Worm (Caenorhabditis elegans) whole organism, young adult: Measurements from ENCODE around the gene unc-4.
"Not testable (repeated sequence)": the region's sequence is repeated elsewhere in the genome, so short reads cannot be mapped to it uniquely, and the experiment has no call there.

Experiments
- C06A6.2 ChIP-seq: fragments of 200-800 bp; sonication (Bioruptor generic); conservative IDR thresholded peaks from 2 replicates; pipeline ENCODE4 v1.3.6; 2022; ENCODE audit warnings: missing genetic modification characterization, missing compliant biosample characterization
- D2030.7 ChIP-seq: fragments of 200-800 bp; sonication (Bioruptor generic); IDR thresholded peaks from 2 replicates; pipeline ENCODE4 v1.3.6; 2022; ENCODE audit warnings: missing genetic modification reagents, missing genetic modification characterization, missing compliant biosample characterization
- F10E7.11 ChIP-seq: sonication (generic microtip); optimal IDR thresholded peaks from 2 replicates; lab custom pipeline; 2017; ENCODE audit warnings: mild to moderate bottlenecking, missing genetic modification characterization, moderate library complexity, missing compliant biosample characterization
- F39B2.1 ChIP-seq: fragments of 200-800 bp; sonication (Bioruptor generic); IDR thresholded peaks from 2 replicates; pipeline ENCODE4 v1.3.6; 2022; ENCODE audit warnings: missing genetic modification reagents, missing genetic modification characterization, missing compliant biosample characterization
- F49E8.2 ChIP-seq: sonication (generic microtip); optimal IDR thresholded peaks from 3 replicates; lab custom pipeline; 2017; ENCODE audit warnings: missing genetic modification characterization, mild to moderate bottlenecking, missing compliant biosample characterization, antibody characterized with exemption, moderate library complexity; ENCODE audit not compliant: insufficient read depth
- F52B5.7 ChIP-seq: sonication (generic microtip); optimal IDR thresholded peaks from 2 replicates; lab custom pipeline; 2016; ENCODE audit warnings: mild to moderate bottlenecking, missing genetic modification characterization, missing compliant biosample characterization
- F57C9.4 ChIP-seq: sonication (generic microtip); optimal IDR thresholded peaks from 2 replicates; lab custom pipeline; 2017; ENCODE audit warnings: mild to moderate bottlenecking, missing genetic modification characterization, missing compliant biosample characterization
- Y53F4B.3 ChIP-seq: fragments of 200-800 bp; sonication (Bioruptor generic); IDR thresholded peaks from 2 replicates; pipeline ENCODE4 v1.3.6; 2022; ENCODE audit warnings: missing genetic modification reagents, missing genetic modification characterization, missing compliant biosample characterization
- aptf-2 ChIP-seq: fragments of 200-800 bp; sonication (Bioruptor generic); conservative IDR thresholded peaks from 2 replicates; pipeline ENCODE4 v1.3.6; 2022; ENCODE audit warnings: missing genetic modification reagents, missing genetic modification characterization, missing compliant biosample characterization
- aptf-3 ChIP-seq: fragments of 200-800 bp; sonication (Bioruptor generic); IDR thresholded peaks from 2 replicates; pipeline ENCODE4 v1.3.6; 2022; ENCODE audit warnings: missing genetic modification characterization, missing compliant biosample characterization
- attf-5 ChIP-seq: fragments of 200-800 bp; sonication (Bioruptor generic); optimal IDR thresholded peaks from 2 replicates; lab custom pipeline; 2018; ENCODE audit warnings: mild to moderate bottlenecking, missing genetic modification characterization, missing compliant biosample characterization
- cebp-1 ChIP-seq, 2 experiments: fragments of 200-800 bp in 1 of 2; sonication (Bioruptor generic) in 1 of 2; sonication (generic microtip) in 1 of 2; IDR thresholded peaks in 1 of 2; optimal IDR thresholded peaks in 1 of 2; 2 replicates each; pipeline versions ENCODE4 v1.3.6 to Lab custom; 2017 to 2022; ENCODE audit warnings: missing compliant biosample characterization in 2 of 2, missing genetic modification characterization in 2 of 2, mild to moderate bottlenecking in 1 of 2, missing genetic modification reagents in 1 of 2, moderate library complexity in 1 of 2
- ceh-27 ChIP-seq: fragments of 200-800 bp; sonication (Bioruptor generic); optimal IDR thresholded peaks from 2 replicates; lab custom pipeline; 2018; ENCODE audit warnings: mild to moderate bottlenecking, missing genetic modification characterization, moderate library complexity, missing compliant biosample characterization
- ceh-58 ChIP-seq: fragments of 200-800 bp; sonication (Bioruptor generic); IDR thresholded peaks from 2 replicates; pipeline ENCODE4 v1.3.6; 2022; ENCODE audit warnings: missing genetic modification characterization, missing compliant biosample characterization
- efl-1 ChIP-seq: fragments of 150-350 bp; optimal IDR thresholded peaks from 2 replicates; lab custom pipeline; 2014; ENCODE audit warnings: missing biosample characterization, missing genetic modification reagents, missing genetic modification characterization
- egl-18 ChIP-seq: fragments of 200-800 bp; sonication (Bioruptor generic); IDR thresholded peaks from 2 replicates; pipeline ENCODE4 v1.3.6; 2022; ENCODE audit warnings: missing genetic modification reagents, missing genetic modification characterization, missing compliant biosample characterization
- egl-44 ChIP-seq: fragments of 200-800 bp; sonication (Bioruptor generic); IDR thresholded peaks from 2 replicates; pipeline ENCODE4 v1.3.6; 2022; ENCODE audit warnings: missing genetic modification reagents, missing genetic modification characterization, missing compliant biosample characterization
- egrh-3 ChIP-seq: fragments of 200-800 bp; sonication (Bioruptor generic); IDR thresholded peaks from 2 replicates; pipeline ENCODE4 v1.3.6; 2022; ENCODE audit warnings: missing genetic modification reagents, missing genetic modification characterization, missing compliant biosample characterization
- hmg-1.2 ChIP-seq: fragments of 200-800 bp; sonication (Bioruptor generic); IDR thresholded peaks from 2 replicates; pipeline ENCODE4 v1.3.6; 2022; ENCODE audit warnings: missing genetic modification reagents, missing genetic modification characterization, missing compliant biosample characterization
- let-526 ChIP-seq: fragments of 200-800 bp; sonication (Bioruptor generic); IDR thresholded peaks from 2 replicates; pipeline ENCODE4 v1.3.6; 2022; ENCODE audit warnings: missing genetic modification reagents, missing genetic modification characterization, missing compliant biosample characterization
- let-607 ChIP-seq, 2 experiments: fragments of 200-800 bp in 1 of 2; sonication (Bioruptor generic) in 1 of 2; sonication (generic microtip) in 1 of 2; optimal IDR thresholded peaks; 2 replicates each; lab custom pipeline; 2016 to 2018; ENCODE audit warnings: mild to moderate bottlenecking in 2 of 2, missing compliant biosample characterization in 2 of 2, missing genetic modification characterization in 2 of 2, moderate library complexity in 2 of 2, missing genotype in 1 of 2
- lin-40 ChIP-seq: sonication (generic microtip); optimal IDR thresholded peaks from 2 replicates; lab custom pipeline; 2016; ENCODE audit warnings: missing genetic modification characterization, mild to moderate bottlenecking, missing compliant biosample characterization, missing genotype, missing genetic modification reagents
- lsy-27 ChIP-seq: sonication (generic microtip); optimal IDR thresholded peaks from 2 replicates; lab custom pipeline; 2017; ENCODE audit warnings: missing genetic modification characterization, mild to moderate bottlenecking, missing compliant biosample characterization, antibody characterized with exemption, missing genotype, borderline replicate concordance; ENCODE audit not compliant: insufficient read depth
- nhr-80 ChIP-seq: sonication (generic microtip); optimal IDR thresholded peaks from 2 replicates; lab custom pipeline; 2016; ENCODE audit warnings: missing genetic modification characterization, missing compliant biosample characterization
- rec-8 ChIP-seq, 2 experiments: sonication (generic microtip); optimal IDR thresholded peaks; 2 replicates each; lab custom pipeline; 2016; ENCODE audit warnings: mild to moderate bottlenecking in 2 of 2, missing genetic modification characterization in 2 of 2, missing genetic modification reagents in 2 of 2, missing genotype in 2 of 2, missing biosample characterization in 1 of 2, missing compliant biosample characterization in 1 of 2, moderate library complexity in 1 of 2
- rpc-1 ChIP-seq, 2 experiments: fragments of 150-350 bp in 1 of 2; sonication (generic microtip) in 1 of 2; optimal IDR thresholded peaks; 2 replicates each; lab custom pipeline; 2014 to 2018; ENCODE audit warnings: missing biosample characterization in 1 of 2, missing genetic modification characterization in 1 of 2, missing genetic modification reagents in 1 of 2, missing genotype in 1 of 2
- sdz-38 ChIP-seq: sonication (generic microtip); optimal IDR thresholded peaks from 2 replicates; lab custom pipeline; 2016; ENCODE audit warnings: missing genotype, missing genetic modification characterization, missing compliant biosample characterization
- tlf-1 ChIP-seq: fragments of 200-800 bp; sonication (Bioruptor generic); optimal IDR thresholded peaks from 2 replicates; lab custom pipeline; 2018; ENCODE audit warnings: mild to moderate bottlenecking, missing genetic modification characterization, missing compliant biosample characterization
- unc-130 ChIP-seq: sonication (generic microtip); optimal IDR thresholded peaks from 2 replicates; lab custom pipeline; 2016; ENCODE audit warnings: missing genetic modification reagents, missing genetic modification characterization, missing compliant biosample characterization
- xnd-1 ChIP-seq: sonication (generic microtip); optimal IDR thresholded peaks from 2 replicates; lab custom pipeline; 2016; ENCODE audit warnings: missing genotype, missing genetic modification reagents, missing genetic modification characterization, missing compliant biosample characterization
- zim-3 ChIP-seq: sonication (generic microtip); optimal IDR thresholded peaks from 2 replicates; lab custom pipeline; 2017; ENCODE audit warnings: mild to moderate bottlenecking, missing genetic modification characterization, moderate library complexity, missing compliant biosample characterization
- ztf-18 ChIP-seq: sonication (generic microtip); optimal IDR thresholded peaks from 2 replicates; lab custom pipeline; 2016; ENCODE audit warnings: missing genotype, mild to moderate bottlenecking, missing genetic modification characterization, missing compliant biosample characterization
- ztf-25 ChIP-seq: fragments of 200-800 bp; sonication (Bioruptor generic); IDR thresholded peaks from 2 replicates; pipeline ENCODE4 v1.3.6; 2022; ENCODE audit warnings: missing genetic modification reagents, missing genetic modification characterization, missing compliant biosample characterization
- ztf-26 ChIP-seq: sonication (generic microtip); optimal IDR thresholded peaks from 2 replicates; lab custom pipeline; 2017; ENCODE audit warnings: missing genetic modification characterization, missing compliant biosample characterization

Gene unc-4

DNA sequence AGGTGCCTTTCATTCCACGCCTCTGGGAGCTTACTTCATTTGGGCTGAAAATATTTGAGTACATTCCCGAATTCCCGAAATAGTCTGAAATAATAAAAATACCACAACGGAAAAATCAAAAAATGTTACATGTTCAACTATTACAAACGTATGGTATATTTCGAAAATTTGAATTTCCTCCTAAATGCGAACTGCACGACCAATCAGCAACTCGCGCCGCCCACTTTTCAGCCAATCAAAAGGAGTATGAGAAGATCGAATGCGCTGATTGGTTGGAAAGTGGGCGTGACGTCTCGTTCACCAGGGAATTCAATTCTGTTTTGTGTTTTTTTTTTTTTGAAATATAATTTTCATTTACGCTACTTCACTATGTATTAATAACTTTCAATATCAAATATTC is 31.5 kb downstream of the unc-4 start, which contains the start of gene old-1:
TSS of gene old-1 (minus strand) at position 50 of the 400 bp plus-strand sequence.
- TF ChIP-seq egl-44 (no peak), rec-8 (tag; optimal IDR thresholded peaks at IDR 0.05; lab: Kevin White, UChicago) (no peak), let-607 (tag; optimal IDR thresholded peaks at IDR 0.05; lab: Kevin White, UChicago) (no peak), rpc-1 (optimal IDR thresholded peaks at IDR 0.05; lab: Kevin White, UChicago) (no peak), rpc-1 (tag; optimal IDR thresholded peaks at IDR 0.05; lab: Kevin White, UChicago) (no peak), sdz-38 (tag; lab: Kevin White, UChicago) (no peak), F52B5.7 (tag; lab: Kevin White, UChicago) (no peak), ceh-58 (GFP tag; lab: Robert Waterston, UW) (no peak), F10E7.11 (tag; lab: Kevin White, UChicago) (no peak), ztf-18 (tag; lab: Kevin White, UChicago) (no peak), F49E8.2 (tag; lab: Kevin White, UChicago) (no peak), egrh-3 (GFP tag; lab: Robert Waterston, UW) (no peak), efl-1 (GFP tag; lab: Kevin White, UChicago) (no peak), ztf-26 (no peak), ztf-25 (GFP tag; lab: Robert Waterston, UW) (no peak), lsy-27 (tag; lab: Kevin White, UChicago) (no peak), cebp-1 (GFP tag; IDR thresholded peaks at IDR 0.05; lab: Robert Waterston, UW) (no peak), cebp-1 (tag; optimal IDR thresholded peaks at IDR 0.05; lab: Kevin White, UChicago) (no peak), F39B2.1 (GFP tag; lab: Robert Waterston, UW) (no peak), zim-3 (tag; lab: Kevin White, UChicago) (no peak), ceh-27 (no peak)

ce11 chrII:9868207-9868606 is 32.0 kb downstream of the unc-4 start:
- no peak for TF ChIP-seq let-526
- no peak for TF ChIP-seq C06A6.2
- TF ChIP-seq unc-130 (GFP tag; lab: Kevin White, UChicago): no peak
- no peak for TF ChIP-seq F57C9.4 (tag; lab: Kevin White, UChicago)
- TF ChIP-seq tlf-1 (GFP tag; lab: Kevin White, UChicago): no peak
- TF ChIP-seq Y53F4B.3 (GFP tag; lab: Robert Waterston, UW): no peak

DNA sequence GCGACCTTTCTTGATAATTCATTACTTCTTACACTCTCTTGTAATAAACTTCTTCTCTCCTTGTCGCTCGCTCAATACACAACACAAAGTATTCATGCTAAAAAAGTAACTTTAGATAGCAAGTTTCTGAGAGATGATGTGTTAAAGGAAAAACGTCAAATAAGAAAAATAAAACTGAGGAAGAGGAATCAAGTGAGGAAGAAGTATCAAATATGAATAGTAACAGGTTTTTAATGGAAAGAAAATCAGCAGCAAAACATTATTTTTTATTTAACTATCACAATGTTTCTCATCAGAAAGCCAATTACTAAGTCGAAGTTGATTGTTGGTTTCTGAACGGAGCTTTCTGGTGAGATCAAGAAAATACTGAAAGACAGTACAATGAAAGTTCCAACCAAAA is 33.8 kb downstream of the unc-4 start, which contains the start of gene chil-1:
TSS of gene chil-1 (minus strand) at position 101 of the 400 bp plus-strand sequence.
- not testable (repeated sequence) for TF ChIP-seq lin-40 (tag; lab: Kevin White, UChicago); ztf-25 (GFP tag; lab: Robert Waterston, UW); egl-18 (GFP tag; lab: Robert Waterston, UW)

- TF ChIP-seq attf-5 (no peak), hmg-1.2 (GFP tag; lab: Robert Waterston, UW) (no peak), F57C9.4 (tag; lab: Kevin White, UChicago) (no peak), F49E8.2 (tag; lab: Kevin White, UChicago) (no peak), xnd-1 (no peak), nhr-80 (no peak), rec-8 (tag; optimal IDR thresholded peaks at IDR 0.05; lab: Kevin White, UChicago) (no peak), D2030.7 (GFP tag; lab: Robert Waterston, UW) (no peak), aptf-3 (GFP tag; lab: Robert Waterston, UW) (no peak), lin-40 (tag; lab: Kevin White, UChicago) (no peak), aptf-2 (GFP tag; lab: Robert Waterston, UW) (no peak)
- TF ChIP-seq, all 124 proteins: peak for 0
Observed at ce11 chrII:9862147-9862546, 38.0 kb downstream of the unc-4 start, which contains the start of gene C08H9.18. TSS of gene C08H9.18 (minus strand) at chrII:9862247.
